Worm (Caenorhabditis elegans): ENCODE measurements around the gene F49E2.5.

The F49E2.5 gene

DNA sequence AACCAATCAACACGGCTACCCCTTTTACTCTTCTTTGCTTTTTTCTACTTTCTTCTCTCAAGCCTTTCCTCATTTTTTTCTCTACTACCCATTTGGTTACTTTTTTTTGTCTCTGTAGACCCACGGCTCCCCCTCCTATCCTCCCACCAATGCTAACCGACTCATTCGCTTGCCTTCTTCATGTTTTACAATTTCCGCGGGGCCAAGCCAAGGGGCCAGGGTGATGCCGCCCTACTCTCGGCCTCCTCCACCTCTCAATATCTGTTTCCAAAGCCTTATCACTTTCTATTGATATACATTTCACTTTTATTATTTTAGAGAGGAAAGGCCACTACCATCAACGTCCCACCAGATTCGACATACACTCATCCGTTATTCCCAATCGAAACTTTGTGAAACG lies at the start of gene F49E2.5:
Gene F49E2.5, plus strand, starts transcription at position 301 of the 400 bp plus-strand sequence.
- peak; percentile 17 for TF ChIP-seq lin-14 (GFP tag; optimal IDR thresholded peaks at IDR 0.05)
- TF ChIP-seq blmp-1 (tag; optimal IDR thresholded peaks at IDR 0.05) = peak; percentile 41
- no peak for TF ChIP-seq nhr-76 (tag; optimal IDR thresholded peaks at IDR 0.05)

DNA sequence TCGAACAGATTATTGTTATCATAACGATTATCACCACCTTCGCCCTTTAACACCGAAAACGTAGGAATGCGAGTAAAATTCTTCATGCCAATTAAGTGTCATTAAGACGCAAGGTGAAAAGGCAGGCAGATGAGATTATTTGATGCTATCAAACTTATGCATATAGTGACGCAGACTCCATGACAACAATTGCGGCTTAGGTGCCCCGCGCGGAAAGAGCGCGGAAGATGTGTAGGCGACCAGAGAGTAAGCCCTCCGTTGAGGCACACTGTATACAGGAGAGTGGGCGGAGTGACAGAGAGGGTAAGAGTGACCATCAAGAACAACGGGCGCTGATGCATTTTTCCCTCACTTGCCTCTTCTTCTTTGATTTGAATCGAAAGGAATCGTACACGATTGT lies 48.8 kb upstream of the F49E2.5 start:
- TF ChIP-seq blmp-1 (tag; optimal IDR thresholded peaks at IDR 0.05) = peak; percentile 29
- no peak for TF ChIP-seq unc-62 (GFP tag; optimal IDR thresholded peaks at IDR 0.05)
- TF ChIP-seq irx-1 (tag; optimal IDR thresholded peaks at IDR 0.05) = no peak
- no peak for TF ChIP-seq nhr-90 (tag; optimal IDR thresholded peaks at IDR 0.05; ENCODE audit: poor library complexity)
- no peak for TF ChIP-seq ceh-88 (GFP tag; IDR thresholded peaks at IDR 0.05)

DNA sequence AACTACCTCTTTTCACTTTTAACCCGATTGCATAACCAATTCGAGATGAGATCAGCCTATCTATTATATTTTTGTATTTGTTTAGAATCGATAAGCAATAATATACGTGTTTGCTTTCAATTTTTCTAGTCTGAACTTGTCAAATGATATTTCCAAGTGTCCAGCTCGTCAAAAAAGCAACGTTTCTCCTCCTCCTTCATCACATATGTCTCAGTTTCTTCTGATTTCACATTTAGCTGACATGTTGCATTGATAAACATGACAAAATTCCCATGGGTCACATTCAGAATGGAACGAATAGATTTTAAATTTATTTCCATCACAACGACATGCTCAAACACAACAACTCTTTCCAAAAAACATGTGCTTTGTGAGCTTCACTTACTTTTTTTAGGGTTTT lies 44.1 kb upstream of the F49E2.5 start:
- TF ChIP-seq rnt-1 (tag; optimal IDR thresholded peaks at IDR 0.05) = no peak
- TF ChIP-seq nhr-90 (tag; optimal IDR thresholded peaks at IDR 0.05; ENCODE audit: poor library complexity) = no peak
- TF ChIP-seq snu-23 (GFP tag; optimal IDR thresholded peaks at IDR 0.05) = no peak
- no peak for TF ChIP-seq hpl-2 (GFP tag; optimal IDR thresholded peaks at IDR 0.05)
- no peak for TF ChIP-seq efl-1 (optimal IDR thresholded peaks at IDR 0.05)
- no peak for TF ChIP-seq efl-1 (GFP tag; optimal IDR thresholded peaks at IDR 0.05 in 1 of 2)
- no peak for TF ChIP-seq snpc-4 (tag; optimal IDR thresholded peaks at IDR 0.05)

DNA sequence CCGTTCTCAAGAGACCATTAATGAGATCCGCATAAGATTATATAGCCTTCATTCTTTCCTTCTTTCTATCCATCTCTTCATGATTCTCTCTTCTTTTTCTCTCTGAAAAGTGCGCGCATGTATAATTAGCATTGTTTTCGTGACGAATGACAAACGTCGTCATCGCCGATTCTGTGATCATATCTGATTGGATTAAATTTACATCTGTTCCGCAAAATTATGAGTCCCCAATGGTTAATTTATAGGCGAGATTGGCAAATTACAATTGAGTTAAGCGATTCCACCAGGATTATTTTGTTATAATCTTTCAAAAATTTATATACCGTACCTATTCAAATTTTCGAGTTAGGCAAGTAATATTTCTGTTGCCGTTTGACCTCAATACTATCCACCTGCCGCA lies 39.2 kb upstream of the F49E2.5 start:
- no peak for TF ChIP-seq skn-1 (tag; optimal IDR thresholded peaks at IDR 0.05)
- no peak for TF ChIP-seq unc-86 (tag; optimal IDR thresholded peaks at IDR 0.05)
- TF ChIP-seq nhr-28 (tag; optimal IDR thresholded peaks at IDR 0.05) = no peak
- no peak for TF ChIP-seq egl-27 (tag; optimal IDR thresholded peaks at IDR 0.05)
- no peak for TF ChIP-seq ceh-82 (tag; optimal IDR thresholded peaks at IDR 0.05)

DNA sequence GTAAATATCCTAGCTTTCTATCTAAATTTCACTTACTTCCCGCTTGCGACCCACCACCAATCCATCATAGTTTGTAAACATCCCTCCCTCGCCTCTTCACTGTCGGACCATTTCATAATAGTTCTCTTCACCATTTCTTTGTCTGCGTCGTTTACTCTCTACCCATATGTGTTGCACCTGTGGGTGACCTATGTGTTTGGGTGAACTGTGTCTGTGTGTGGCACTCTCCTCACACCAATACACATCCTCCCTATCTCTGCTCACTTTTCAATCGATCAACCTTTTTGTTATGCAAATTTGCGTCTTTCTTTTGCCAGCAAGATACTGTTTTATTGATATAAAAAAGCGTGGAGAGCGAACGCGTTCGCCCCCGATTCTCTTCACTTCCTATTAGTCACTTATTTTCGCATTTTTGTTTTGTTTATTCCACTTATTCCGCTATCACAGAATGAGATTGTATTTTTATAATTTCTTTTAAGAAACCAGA lies 38.5 kb upstream of the F49E2.5 start:
- TF ChIP-seq blmp-1 (tag; optimal IDR thresholded peaks at IDR 0.05) (peak; percentile 8), grh-1 (GFP tag; IDR thresholded peaks at IDR 0.05) (no peak)

DNA sequence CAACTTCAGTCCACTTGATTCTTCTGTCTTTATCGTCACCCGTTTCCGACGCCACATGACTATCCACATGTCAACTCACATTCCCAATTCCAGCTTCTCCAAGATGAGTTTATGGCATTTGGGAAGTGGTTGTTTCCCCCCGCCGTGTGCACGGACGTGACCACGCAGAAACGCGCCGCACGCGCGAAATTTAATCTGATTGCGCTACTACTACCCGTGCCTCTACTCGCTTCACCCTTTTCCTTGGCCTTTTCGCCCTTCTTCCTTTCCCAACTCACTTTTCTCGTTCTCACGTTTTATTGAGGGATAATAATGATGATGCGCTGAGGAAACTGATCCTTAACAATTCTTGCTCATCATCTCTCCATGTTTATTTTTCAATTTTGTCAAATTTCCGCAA lies 37.1 kb upstream of the F49E2.5 start:
- peak; percentile 44 for TF ChIP-seq lin-14 (GFP tag; optimal IDR thresholded peaks at IDR 0.05)
- TF ChIP-seq unc-86 (tag; optimal IDR thresholded peaks at IDR 0.05) = no peak

DNA sequence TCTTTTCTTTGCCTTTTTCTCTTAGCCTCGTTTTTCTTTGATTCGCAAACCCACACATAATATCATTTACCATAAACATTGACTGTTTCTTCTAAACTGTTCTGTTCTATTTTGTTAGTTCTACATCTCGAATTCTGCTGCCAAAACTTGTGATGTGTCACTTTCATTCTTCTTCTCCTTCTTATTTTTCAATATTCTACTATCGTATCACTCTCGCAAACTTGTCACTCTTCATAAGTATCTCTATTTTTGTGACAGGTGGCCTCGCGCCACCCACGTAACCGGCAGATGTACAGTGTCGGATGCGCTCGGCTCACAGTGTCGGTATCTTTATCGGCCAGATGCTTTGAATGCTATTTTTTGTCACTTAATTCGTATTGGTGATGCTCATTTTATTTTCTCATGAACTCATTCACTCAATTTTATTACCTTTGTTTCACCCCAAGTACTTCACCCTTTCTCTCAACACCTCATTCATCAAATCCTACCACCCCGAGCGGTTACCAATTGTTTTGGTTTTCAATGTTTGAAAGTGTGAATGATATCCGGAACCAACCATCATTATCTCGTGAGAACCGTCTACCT lies 34.9 kb upstream of the F49E2.5 start:
- TF ChIP-seq lin-14 (GFP tag; optimal IDR thresholded peaks at IDR 0.05) = peak; percentile 65
- no peak for TF ChIP-seq lin-15B (tag; optimal IDR thresholded peaks at IDR 0.05)
- TF ChIP-seq nhr-84 (tag; optimal IDR thresholded peaks at IDR 0.05) = no peak
- TF ChIP-seq lir-3 (tag; optimal IDR thresholded peaks at IDR 0.05; ENCODE audit: poor library complexity) = no peak
- no peak for TF ChIP-seq dsc-1 (tag; optimal IDR thresholded peaks at IDR 0.05)
- TF ChIP-seq blmp-1 (tag; optimal IDR thresholded peaks at IDR 0.05) = peak; percentile 48
- TF ChIP-seq fkh-10 (GFP tag; optimal IDR thresholded peaks at IDR 0.05) = no peak
- peak; percentile 60 for TF ChIP-seq nhr-85 (tag)
- TF ChIP-seq mep-1 (tag; optimal IDR thresholded peaks at IDR 0.05) = no peak
- peak in 1 of 6 experiments; percentile 1 for TF ChIP-seq elt-3 (tag; optimal IDR thresholded peaks at IDR 0.05)
- peak; percentile 3 for TF ChIP-seq unc-130 (tag; optimal IDR thresholded peaks at IDR 0.05)
- TF ChIP-seq snu-23 (GFP tag; optimal IDR thresholded peaks at IDR 0.05) = peak; percentile 18
- no peak for TF ChIP-seq fkh-8 (tag; optimal IDR thresholded peaks at IDR 0.05)
- no peak for TF ChIP-seq sup-37 (GFP tag; optimal IDR thresholded peaks at IDR 0.05)
- no peak for TF ChIP-seq egl-13 (tag; optimal IDR thresholded peaks at IDR 0.05)
- TF ChIP-seq lin-35 (GFP tag; optimal IDR thresholded peaks at IDR 0.05) = peak in 1 of 2 experiments; percentile 8
- TF ChIP-seq efl-3 (GFP tag; optimal IDR thresholded peaks at IDR 0.05) = no peak
